Worm (Caenorhabditis elegans) whole organism, L4 larva: ENCODE results near the gene W02A2.8.
A peak's percentile ranks its signal among the peaks of the same experiment; 100 is the strongest.

ENCODE experiments used
- R02D3.7 ChIP-seq: fragments of 150-350 bp; sonication (generic microtip); optimal IDR thresholded peaks from 3 replicates; lab custom pipeline; 2014; ENCODE audit warnings: missing biosample characterization, missing genetic modification characterization
- dpl-1 ChIP-seq: fragments of 150-350 bp; optimal IDR thresholded peaks from 2 replicates; lab custom pipeline; 2014; ENCODE audit warnings: missing biosample characterization, missing genetic modification reagents, missing genetic modification characterization
- fos-1 ChIP-seq: fragments of 150-350 bp; optimal IDR thresholded peaks from 2 replicates; lab custom pipeline; 2014; ENCODE audit warnings: missing biosample characterization, missing genetic modification characterization
- hlh-30 ChIP-seq: sonication (generic microtip); optimal IDR thresholded peaks from 2 replicates; lab custom pipeline; 2017; ENCODE audit warnings: antibody characterized with exemption, mild to moderate bottlenecking, missing genetic modification characterization, missing compliant biosample characterization; ENCODE audit not compliant: insufficient read depth
- lin-39 ChIP-seq: fragments of 150-350 bp; optimal IDR thresholded peaks from 2 replicates; lab custom pipeline; 2014; ENCODE audit warnings: missing biosample characterization, missing genetic modification reagents, missing genetic modification characterization
- lsy-2 ChIP-seq, 2 experiments: fragments of 150-350 bp in 1 of 2; sonication (generic microtip) in 1 of 2; optimal IDR thresholded peaks; 2 replicates each; lab custom pipeline; 2014 to 2017; ENCODE audit warnings: missing biosample characterization in 2 of 2, missing genetic modification characterization in 2 of 2
- mdl-1 ChIP-seq, 2 experiments: fragments of 150-350 bp in 1 of 2; sonication (generic microtip) in 1 of 2; optimal IDR thresholded peaks; 2 replicates each; lab custom pipeline; 2014 to 2017; ENCODE audit warnings: missing biosample characterization in 2 of 2, missing genetic modification characterization in 2 of 2
- nhr-25 ChIP-seq: sonication (generic microtip); optimal IDR thresholded peaks from 2 replicates; lab custom pipeline; 2017; ENCODE audit warnings: missing genetic modification characterization, mild to moderate bottlenecking, missing compliant biosample characterization, antibody characterized with exemption, moderate library complexity, borderline replicate concordance; ENCODE audit not compliant: insufficient read depth
- nhr-77 ChIP-seq: fragments of 150-350 bp; optimal IDR thresholded peaks from 2 replicates; lab custom pipeline; 2014; ENCODE audit warnings: missing biosample characterization, missing genetic modification characterization
- pha-4 ChIP-seq, 2 experiments: fragments of 150-350 bp in 1 of 2; fragments of 200-800 bp in 1 of 2; sonication (Bioruptor generic) in 1 of 2; IDR thresholded peaks in 1 of 2; optimal IDR thresholded peaks in 1 of 2; 2 replicates each; pipeline versions ENCODE4 v1.3.6 to Lab custom; 2014 to 2022; ENCODE audit warnings: missing genetic modification characterization in 2 of 2, missing genetic modification reagents in 2 of 2, missing biosample characterization in 1 of 2, missing compliant biosample characterization in 1 of 2
- unc-62 ChIP-seq, 3 experiments: fragments of 150-350 bp in 1 of 3; sonication (generic microtip); optimal IDR thresholded peaks in 2 of 3; peaks in 1 of 3; 1 replicate in 1 of 3; 2 replicates in 2 of 3; lab custom pipeline; 2014 to 2017; ENCODE audit warnings: missing biosample characterization in 3 of 3, missing genetic modification characterization in 3 of 3, missing genetic modification reagents in 3 of 3, missing genotype in 1 of 3

- TF ChIP-seq nhr-25 (tag; lab: Kevin White, UChicago) (no peak), hlh-30 (tag; lab: Kevin White, UChicago) (peak; percentile 34), fos-1 (tag; lab: Kevin White, UChicago) (no peak), R02D3.7 (tag; lab: Kevin White, UChicago) (no peak), lin-39 (tag; lab: Kevin White, UChicago) (no peak), nhr-77 (tag; lab: Kevin White, UChicago) (no peak), mdl-1 (tag; optimal IDR thresholded peaks at IDR 0.05; lab: Kevin White, UChicago) (no peak), lsy-2 (tag; optimal IDR thresholded peaks at IDR 0.05; lab: Kevin White, UChicago) (no peak), unc-62 (GFP tag; optimal IDR thresholded peaks at IDR 0.05 in 1 of 2; lab: Kevin White, UChicago) (no peak), unc-62 (tag; optimal IDR thresholded peaks at IDR 0.05; lab: Kevin White, UChicago) (no peak), pha-4 (GFP tag; IDR thresholded peaks at IDR 0.05; lab: Robert Waterston, UW) (no peak), pha-4 (tag; optimal IDR thresholded peaks at IDR 0.05; lab: Kevin White, UChicago) (peak; percentile 90), dpl-1 (no peak)
Observed at ce11 chrIV:13346078-13346477, 12.3 kb downstream of the W02A2.8 start.
